Worm (Caenorhabditis elegans): ENCODE measurements around the gene lev-8.
A peak's percentile ranks its signal among the peaks of the same experiment; 100 is the strongest.

The lev-8 gene

ce11 chrX:11534443-11534842, 26.3 kb upstream of the lev-8 start:
- TF ChIP-seq zip-4 (GFP tag; optimal IDR thresholded peaks at IDR 0.05) (no peak), snu-23 (GFP tag; optimal IDR thresholded peaks at IDR 0.05) (no peak), ceh-8 (GFP tag; optimal IDR thresholded peaks at IDR 0.05) (no peak), nhr-47 (tag; optimal IDR thresholded peaks at IDR 0.05) (no peak), Y116A8C.19 (tag; optimal IDR thresholded peaks at IDR 0.05; ENCODE audit: borderline replicate concordance) (no peak), skn-1 (tag; optimal IDR thresholded peaks at IDR 0.05) (no peak), nhr-12 (tag; optimal IDR thresholded peaks at IDR 0.05) (no peak), egl-27 (tag; optimal IDR thresholded peaks at IDR 0.05) (no peak), egl-13 (tag; optimal IDR thresholded peaks at IDR 0.05) (no peak), dsc-1 (tag; optimal IDR thresholded peaks at IDR 0.05) (no peak), swsn-7 (tag; optimal IDR thresholded peaks at IDR 0.05) (no peak), mef-2 (tag; optimal IDR thresholded peaks at IDR 0.05) (no peak), tbx-2 (tag; optimal IDR thresholded peaks at IDR 0.05) (no peak), C16A3.4 (tag; optimal IDR thresholded peaks at IDR 0.05) (no peak), isw-1 (GFP tag; IDR thresholded peaks at IDR 0.05) (no peak), nhr-90 (tag; optimal IDR thresholded peaks at IDR 0.05; ENCODE audit: poor library complexity) (no peak), snpc-4 (tag; optimal IDR thresholded peaks at IDR 0.05) (no peak), elt-3 (tag; optimal IDR thresholded peaks at IDR 0.05) (peak in 2 of 6 experiments; percentile 11 to 73), ceh-90 (tag; optimal IDR thresholded peaks at IDR 0.05) (no peak), nhr-19 (GFP tag; conservative IDR thresholded peaks at IDR 0.05) (0 out of 2 replicates have a peak, but pooled peaks have one; percentile 35), unc-98 (GFP tag; IDR thresholded peaks at IDR 0.05) (no peak), nhr-85 (tag) (peak; percentile 13), C04F5.9 (tag; optimal IDR thresholded peaks at IDR 0.05) (no peak), unc-30 (tag; optimal IDR thresholded peaks at IDR 0.05) (no peak), unc-130 (tag; optimal IDR thresholded peaks at IDR 0.05) (no peak), ztf-11 (tag; optimal IDR thresholded peaks at IDR 0.05) (no peak), pqm-1 (tag; optimal IDR thresholded peaks at IDR 0.05) (no peak), pag-3 (tag; optimal IDR thresholded peaks at IDR 0.05; ENCODE audit: borderline replicate concordance, insufficient read depth) (no peak), nhr-20 (tag; optimal IDR thresholded peaks at IDR 0.05) (peak; percentile 52), mdl-1 (tag; optimal IDR thresholded peaks at IDR 0.05) (no peak), unc-86 (tag; optimal IDR thresholded peaks at IDR 0.05) (no peak), efl-1 (optimal IDR thresholded peaks at IDR 0.05) (no peak), efl-1 (GFP tag; optimal IDR thresholded peaks at IDR 0.05 in 1 of 2) (peak in 1 of 2 experiments; percentile 18), grh-1 (GFP tag; IDR thresholded peaks at IDR 0.05) (no peak), nhr-11 (tag; optimal IDR thresholded peaks at IDR 0.05) (no peak), zag-1 (tag; optimal IDR thresholded peaks at IDR 0.05) (no peak), ces-1 (GFP tag; optimal IDR thresholded peaks at IDR 0.05) (no peak), nhr-71 (tag; optimal IDR thresholded peaks at IDR 0.05) (no peak), hpl-2 (GFP tag; optimal IDR thresholded peaks at IDR 0.05) (no peak), aly-2 (tag; optimal IDR thresholded peaks at IDR 0.05) (no peak), ztf-4 (tag; optimal IDR thresholded peaks at IDR 0.05) (no peak), mab-9 (GFP tag; IDR thresholded peaks at IDR 0.05) (no peak), aha-1 (tag; optimal IDR thresholded peaks at IDR 0.05) (no peak), pax-3 (tag; optimal IDR thresholded peaks at IDR 0.05) (no peak), blmp-1 (tag; optimal IDR thresholded peaks at IDR 0.05) (peak; percentile 62)

- TF ChIP-seq fos-1 (tag; optimal IDR thresholded peaks at IDR 0.05): no peak
- TF ChIP-seq pax-3 (tag; optimal IDR thresholded peaks at IDR 0.05): no peak
- no peak for TF ChIP-seq nhr-12 (tag; optimal IDR thresholded peaks at IDR 0.05)
- TF ChIP-seq skn-1 (tag; optimal IDR thresholded peaks at IDR 0.05): no peak
- no peak for TF ChIP-seq dsc-1 (tag; optimal IDR thresholded peaks at IDR 0.05)
- TF ChIP-seq ama-1 (optimal IDR thresholded peaks at IDR 0.05): no peak
- TF ChIP-seq lin-35 (GFP tag; optimal IDR thresholded peaks at IDR 0.05): peak in 1 of 2 experiments; percentile 65
- TF ChIP-seq ceh-8 (GFP tag; optimal IDR thresholded peaks at IDR 0.05): no peak
- no peak for TF ChIP-seq efl-1 (optimal IDR thresholded peaks at IDR 0.05)
- TF ChIP-seq efl-1 (GFP tag; optimal IDR thresholded peaks at IDR 0.05 in 1 of 2): peak in 1 of 2 experiments; percentile 89
- no peak for TF ChIP-seq ztf-11 (tag; optimal IDR thresholded peaks at IDR 0.05)
- no peak for TF ChIP-seq Y116A8C.19 (tag; optimal IDR thresholded peaks at IDR 0.05; ENCODE audit: borderline replicate concordance)
- TF ChIP-seq swsn-7 (tag; optimal IDR thresholded peaks at IDR 0.05): no peak
- no peak for TF ChIP-seq ztf-4 (tag; optimal IDR thresholded peaks at IDR 0.05)
- TF ChIP-seq lin-13 (GFP tag; optimal IDR thresholded peaks at IDR 0.05): no peak
- TF ChIP-seq nhr-19 (GFP tag; conservative IDR thresholded peaks at IDR 0.05): no peak; the same call in 1 of the 2 replicates
- no peak for TF ChIP-seq sox-4 (tag; optimal IDR thresholded peaks at IDR 0.05)
- no peak for TF ChIP-seq isw-1 (GFP tag; IDR thresholded peaks at IDR 0.05)
- TF ChIP-seq C16A3.4 (tag; optimal IDR thresholded peaks at IDR 0.05): no peak
- no peak for TF ChIP-seq unc-98 (GFP tag; IDR thresholded peaks at IDR 0.05)
- no peak for TF ChIP-seq lir-3 (tag; optimal IDR thresholded peaks at IDR 0.05; ENCODE audit: poor library complexity)
- TF ChIP-seq fkh-8 (tag; optimal IDR thresholded peaks at IDR 0.05): no peak
- TF ChIP-seq ceh-90 (tag; optimal IDR thresholded peaks at IDR 0.05): no peak
- no peak for TF ChIP-seq lsy-2 (tag; optimal IDR thresholded peaks at IDR 0.05)
These were observed 24.3 kb upstream of the lev-8 start, which contains the start of gene C35C5.9 for ce11 chrX:11536408-11536807. Gene C35C5.9 (plus strand): TSS chrX:11536568.

All from whole organism, L1 larva.